Worm (Caenorhabditis elegans) whole organism, L4/young adult: ENCODE data around the gene stau-1.

Experiments
- W03F9.2 ChIP-seq: fragments of 150-350 bp; optimal IDR thresholded peaks from 2 replicates; lab custom pipeline; 2014; ENCODE audit warnings: missing biosample characterization, missing genetic modification characterization
- dao-5 ChIP-seq: sonication (generic microtip); optimal IDR thresholded peaks from 2 replicates; lab custom pipeline; 2016; ENCODE audit warnings: missing genotype, missing genetic modification characterization, moderate library complexity, missing compliant biosample characterization
- him-1 ChIP-seq: sonication (generic microtip); optimal IDR thresholded peaks from 2 replicates; lab custom pipeline; 2016; ENCODE audit warnings: missing genotype, missing genetic modification reagents, missing genetic modification characterization, missing compliant biosample characterization

DNA sequence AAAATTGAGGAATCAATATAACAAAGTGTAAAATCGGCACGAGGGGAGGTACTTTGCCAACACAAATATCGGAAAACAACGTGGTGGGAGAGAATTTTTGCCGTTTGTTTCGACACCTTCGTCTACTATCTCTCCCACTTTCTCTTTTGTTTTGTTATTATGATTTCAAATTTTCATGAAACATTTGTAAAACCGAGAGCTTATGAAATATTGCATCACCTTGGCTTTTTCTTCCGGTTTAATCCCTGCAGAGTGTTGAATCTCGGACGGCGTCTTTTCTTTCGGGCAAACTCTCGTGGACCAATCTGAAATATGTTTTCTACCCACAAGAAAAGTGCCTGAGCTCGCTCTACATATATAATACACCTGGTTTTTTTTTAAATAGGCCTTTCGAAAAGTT is 9.2 kb upstream of the stau-1 start:
- no peak for TF ChIP-seq dao-5
- TF ChIP-seq him-1 (tag; lab: Kevin White, UChicago): no peak
- TF ChIP-seq W03F9.2: no peak
